Worm (Caenorhabditis elegans) whole organism, L4 larva: ENCODE results near the gene agt-2.
A peak's percentile ranks its signal among the peaks of the same experiment; 100 is the strongest.

Experiments
- F10B5.3 ChIP-seq: sonication (generic microtip); optimal IDR thresholded peaks from 2 replicates; lab custom pipeline; 2016; ENCODE audit warnings: mild to moderate bottlenecking, missing genetic modification characterization, missing compliant biosample characterization
- F44E2.7 ChIP-seq: fragments of 200-800 bp; sonication (Bioruptor generic); IDR thresholded peaks from 2 replicates; pipeline ENCODE4 v2.1.2; 2022; ENCODE audit warnings: missing genetic modification characterization, missing compliant biosample characterization
- R02D3.7 ChIP-seq: fragments of 150-350 bp; sonication (generic microtip); optimal IDR thresholded peaks from 3 replicates; lab custom pipeline; 2014; ENCODE audit warnings: missing biosample characterization, missing genetic modification characterization
- T26A8.4 ChIP-seq: fragments of 200-800 bp; sonication (Bioruptor generic); IDR thresholded peaks from 2 replicates; pipeline ENCODE4 v1.3.6; 2022; ENCODE audit warnings: missing genetic modification characterization, missing compliant biosample characterization
- ZK337.2 ChIP-seq: fragments of 200-800 bp; sonication (Bioruptor generic); IDR thresholded peaks from 2 replicates; pipeline ENCODE4 v1.3.6; 2022; ENCODE audit warnings: missing genetic modification reagents, missing genetic modification characterization, missing compliant biosample characterization
- ZK546.5 ChIP-seq, 2 experiments: sonication (generic microtip); optimal IDR thresholded peaks; 2 replicates each; lab custom pipeline; 2017; ENCODE audit warnings: missing biosample characterization in 2 of 2, missing genetic modification characterization in 2 of 2
- aha-1 ChIP-seq: fragments of 150-350 bp; peaks from one replicate; lab custom pipeline; 2014; ENCODE audit warnings: missing biosample characterization, missing genetic modification characterization
- arid-1 ChIP-seq: fragments of 200-800 bp; sonication (Bioruptor generic); conservative IDR thresholded peaks from 2 replicates; pipeline ENCODE4 v1.3.6; 2022; ENCODE audit warnings: missing genetic modification reagents, missing genetic modification characterization, missing compliant biosample characterization
- ceh-20 ChIP-seq: fragments of 200-800 bp; sonication (Bioruptor generic); IDR thresholded peaks from 2 replicates; pipeline ENCODE4 v1.3.6; 2022; ENCODE audit warnings: missing genetic modification reagents, missing genetic modification characterization, missing compliant biosample characterization
- ceh-28 ChIP-seq: fragments of 150-350 bp; optimal IDR thresholded peaks from 2 replicates; lab custom pipeline; 2014; ENCODE audit warnings: missing biosample characterization, missing genetic modification reagents, missing genetic modification characterization
- ceh-32 ChIP-seq: sonication (generic microtip); optimal IDR thresholded peaks from 2 replicates; lab custom pipeline; 2016; ENCODE audit warnings: mild to moderate bottlenecking, missing genetic modification characterization, missing compliant biosample characterization; ENCODE audit not compliant: poor library complexity
- ces-1 ChIP-seq: fragments of 150-350 bp; sonication (generic microtip); optimal IDR thresholded peaks from 4 replicates; lab custom pipeline; 2014; ENCODE audit warnings: missing biosample characterization, missing genetic modification reagents, missing genetic modification characterization
- daf-12 ChIP-seq: fragments of 150-350 bp; optimal IDR thresholded peaks from 2 replicates; lab custom pipeline; 2014; ENCODE audit warnings: missing biosample characterization, missing genetic modification reagents, missing genetic modification characterization
- egl-43 ChIP-seq: fragments of 200-800 bp; sonication (Bioruptor generic); IDR thresholded peaks from 2 replicates; pipeline ENCODE4 v1.3.6; 2022; ENCODE audit warnings: missing genetic modification reagents, missing genetic modification characterization, missing compliant biosample characterization
- fos-1 ChIP-seq: fragments of 150-350 bp; optimal IDR thresholded peaks from 2 replicates; lab custom pipeline; 2014; ENCODE audit warnings: missing biosample characterization, missing genetic modification characterization
- hlh-11 ChIP-seq: fragments of 200-800 bp; sonication (Bioruptor generic); optimal IDR thresholded peaks from 2 replicates; lab custom pipeline; 2018; ENCODE audit warnings: mild to moderate bottlenecking, missing genetic modification characterization, missing compliant biosample characterization
- hlh-30 ChIP-seq: sonication (generic microtip); optimal IDR thresholded peaks from 2 replicates; lab custom pipeline; 2017; ENCODE audit warnings: antibody characterized with exemption, mild to moderate bottlenecking, missing genetic modification characterization, missing compliant biosample characterization; ENCODE audit not compliant: insufficient read depth
- jun-1 ChIP-seq: fragments of 150-350 bp; optimal IDR thresholded peaks from 2 replicates; lab custom pipeline; 2014; ENCODE audit warnings: missing biosample characterization, missing genetic modification reagents, missing genetic modification characterization
- lim-7 ChIP-seq: fragments of 200-800 bp; sonication (Bioruptor generic); IDR thresholded peaks from 2 replicates; pipeline ENCODE4 v1.3.6; 2022; ENCODE audit warnings: missing genetic modification characterization, missing compliant biosample characterization
- lin-1 ChIP-seq: fragments of 200-800 bp; sonication (Bioruptor generic); IDR thresholded peaks from 2 replicates; pipeline ENCODE4 v1.3.6; 2022; ENCODE audit warnings: missing genetic modification reagents, missing genetic modification characterization, missing compliant biosample characterization
- lin-15B ChIP-seq: fragments of 150-350 bp; sonication (generic microtip); optimal IDR thresholded peaks from 3 replicates; lab custom pipeline; 2014; ENCODE audit warnings: missing biosample characterization, missing genetic modification characterization
- lin-29 ChIP-seq: fragments of 200-800 bp; sonication (Bioruptor generic); IDR thresholded peaks from 2 replicates; pipeline ENCODE4 v1.3.6; 2022; ENCODE audit warnings: missing genetic modification reagents, missing genetic modification characterization, missing compliant biosample characterization
- lin-38 ChIP-seq: fragments of 200-800 bp; sonication (Bioruptor generic); IDR thresholded peaks from 2 replicates; pipeline ENCODE4 v1.3.6; 2022; ENCODE audit warnings: missing genetic modification reagents, missing genetic modification characterization, missing compliant biosample characterization
- lsy-2 ChIP-seq, 2 experiments: fragments of 150-350 bp in 1 of 2; sonication (generic microtip) in 1 of 2; optimal IDR thresholded peaks; 2 replicates each; lab custom pipeline; 2014 to 2017; ENCODE audit warnings: missing biosample characterization in 2 of 2, missing genetic modification characterization in 2 of 2
- madf-5 ChIP-seq, 2 experiments: fragments of 200-800 bp; sonication (Bioruptor generic); IDR thresholded peaks; 2 replicates each; pipeline ENCODE4 v1.3.6; 2022; ENCODE audit warnings: missing compliant biosample characterization in 2 of 2, missing genetic modification characterization in 2 of 2
- mdl-1 ChIP-seq, 2 experiments: fragments of 150-350 bp in 1 of 2; sonication (generic microtip) in 1 of 2; optimal IDR thresholded peaks; 2 replicates each; lab custom pipeline; 2014 to 2017; ENCODE audit warnings: missing biosample characterization in 2 of 2, missing genetic modification characterization in 2 of 2
- mdt-29 ChIP-seq: fragments of 200-800 bp; sonication (Bioruptor generic); IDR thresholded peaks from 2 replicates; pipeline ENCODE4 v1.3.6; 2022; ENCODE audit warnings: missing genetic modification reagents, missing genetic modification characterization, missing compliant biosample characterization
- mep-1 ChIP-seq: fragments of 150-350 bp; sonication (generic microtip); optimal IDR thresholded peaks from 3 replicates; lab custom pipeline; 2014; ENCODE audit warnings: missing biosample characterization, missing genetic modification characterization
- mes-2 ChIP-seq: sonication (generic microtip); optimal IDR thresholded peaks from 2 replicates; lab custom pipeline; 2016; ENCODE audit warnings: missing genotype, mild to moderate bottlenecking, missing genetic modification characterization, missing compliant biosample characterization; ENCODE audit not compliant: poor library complexity, severe bottlenecking
- mxl-3 ChIP-seq: fragments of 200-800 bp; sonication (Bioruptor generic); optimal IDR thresholded peaks from 2 replicates; lab custom pipeline; 2018; ENCODE audit warnings: mild to moderate bottlenecking, missing genetic modification characterization, missing compliant biosample characterization
- nhr-11 ChIP-seq: fragments of 150-350 bp; optimal IDR thresholded peaks from 2 replicates; lab custom pipeline; 2014; ENCODE audit warnings: missing biosample characterization, missing genetic modification characterization
- nhr-25 ChIP-seq: sonication (generic microtip); optimal IDR thresholded peaks from 2 replicates; lab custom pipeline; 2017; ENCODE audit warnings: missing genetic modification characterization, mild to moderate bottlenecking, missing compliant biosample characterization, antibody characterized with exemption, moderate library complexity, borderline replicate concordance; ENCODE audit not compliant: insufficient read depth
- nhr-41 ChIP-seq: fragments of 200-800 bp; sonication (Bioruptor generic); IDR thresholded peaks from 2 replicates; pipeline ENCODE4 v1.3.6; 2022; ENCODE audit warnings: missing genetic modification reagents, missing genetic modification characterization, missing compliant biosample characterization
- nhr-76 ChIP-seq: fragments of 150-350 bp; optimal IDR thresholded peaks from 2 replicates; lab custom pipeline; 2014; ENCODE audit warnings: missing biosample characterization, missing genetic modification characterization
- nhr-77 ChIP-seq: fragments of 150-350 bp; optimal IDR thresholded peaks from 2 replicates; lab custom pipeline; 2014; ENCODE audit warnings: missing biosample characterization, missing genetic modification characterization
- pha-4 ChIP-seq, 2 experiments: fragments of 150-350 bp in 1 of 2; fragments of 200-800 bp in 1 of 2; sonication (Bioruptor generic) in 1 of 2; IDR thresholded peaks in 1 of 2; optimal IDR thresholded peaks in 1 of 2; 2 replicates each; pipeline versions ENCODE4 v1.3.6 to Lab custom; 2014 to 2022; ENCODE audit warnings: missing genetic modification characterization in 2 of 2, missing genetic modification reagents in 2 of 2, missing biosample characterization in 1 of 2, missing compliant biosample characterization in 1 of 2
- skn-1 ChIP-seq: fragments of 150-350 bp; optimal IDR thresholded peaks from 2 replicates; lab custom pipeline; 2014; ENCODE audit warnings: missing biosample characterization, missing genetic modification characterization
- snpc-4 ChIP-seq: fragments of 150-350 bp; optimal IDR thresholded peaks from 2 replicates; lab custom pipeline; 2014; ENCODE audit warnings: missing biosample characterization, missing genetic modification characterization
- unc-130 ChIP-seq: sonication (generic microtip); optimal IDR thresholded peaks from 2 replicates; lab custom pipeline; 2016; ENCODE audit warnings: missing genetic modification reagents, missing genetic modification characterization, missing compliant biosample characterization
- unc-62 ChIP-seq, 3 experiments: fragments of 150-350 bp in 1 of 3; sonication (generic microtip); optimal IDR thresholded peaks in 2 of 3; peaks in 1 of 3; 1 replicate in 1 of 3; 2 replicates in 2 of 3; lab custom pipeline; 2014 to 2017; ENCODE audit warnings: missing biosample characterization in 3 of 3, missing genetic modification characterization in 3 of 3, missing genetic modification reagents in 3 of 3, missing genotype in 1 of 3
- vab-7 ChIP-seq: fragments of 200-800 bp; sonication (Bioruptor generic); IDR thresholded peaks from 2 replicates; pipeline ENCODE4 v1.3.6; 2022; ENCODE audit warnings: missing genetic modification reagents, missing genetic modification characterization, missing compliant biosample characterization
- zfp-2 ChIP-seq: sonication (generic microtip); optimal IDR thresholded peaks from 2 replicates; lab custom pipeline; 2016; ENCODE audit warnings: mild to moderate bottlenecking, missing genetic modification characterization, missing compliant biosample characterization
- zfp-3 ChIP-seq: fragments of 200-800 bp; sonication (Bioruptor generic); conservative IDR thresholded peaks from 2 replicates; pipeline ENCODE4 v1.3.6; 2022; ENCODE audit warnings: missing genetic modification reagents, missing genetic modification characterization, missing compliant biosample characterization
- zip-11 ChIP-seq: fragments of 200-800 bp; sonication (Bioruptor generic); IDR thresholded peaks from 2 replicates; pipeline ENCODE4 v1.3.6; 2022; ENCODE audit warnings: missing genetic modification characterization, missing compliant biosample characterization
- ztf-7 ChIP-seq: fragments of 150-350 bp; optimal IDR thresholded peaks from 2 replicates; lab custom pipeline; 2014; ENCODE audit warnings: missing biosample characterization, missing genetic modification characterization

Gene agt-2

DNA sequence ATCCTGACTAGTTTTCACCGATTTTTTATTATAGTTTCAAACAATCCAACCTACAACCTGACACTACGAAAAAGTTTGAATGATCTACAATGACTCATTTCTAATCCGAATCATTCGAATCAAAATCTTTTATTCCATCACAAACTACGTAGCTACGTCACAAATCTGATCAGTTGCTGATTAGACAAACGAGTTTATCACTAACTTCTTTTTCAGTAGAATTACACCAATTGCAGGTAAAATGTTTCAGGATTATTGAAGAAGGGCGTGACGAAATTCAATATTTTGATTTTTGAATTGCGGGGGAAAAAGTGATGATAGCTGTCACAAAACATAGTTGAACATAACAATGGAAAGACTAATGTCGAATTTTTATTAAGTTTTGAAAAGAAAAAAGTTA lies 32.1 kb downstream of the agt-2 start:
- no peak for TF ChIP-seq ces-1
- TF ChIP-seq hlh-30 (tag; lab: Kevin White, UChicago) = no peak
- no peak for TF ChIP-seq nhr-76 (tag; lab: Kevin White, UChicago)
- no peak for TF ChIP-seq ztf-7 (tag; lab: Kevin White, UChicago)
- TF ChIP-seq lsy-2 (tag; optimal IDR thresholded peaks at IDR 0.05; lab: Kevin White, UChicago) = no peak
- TF ChIP-seq mdt-29 = no peak
- TF ChIP-seq unc-130 (GFP tag; lab: Kevin White, UChicago) = no peak
- TF ChIP-seq lin-29 (GFP tag; lab: Robert Waterston, UW) = no peak
- no peak for TF ChIP-seq ceh-28 (tag; lab: Kevin White, UChicago)
- TF ChIP-seq ZK337.2 (GFP tag; lab: Robert Waterston, UW) = no peak
- TF ChIP-seq lin-15B (tag; lab: Kevin White, UChicago) = no peak
- no peak for TF ChIP-seq daf-12 (tag; lab: Kevin White, UChicago)
- no peak for TF ChIP-seq skn-1 (tag; lab: Kevin White, UChicago)
- no peak for TF ChIP-seq nhr-25 (tag; lab: Kevin White, UChicago)
- no peak for TF ChIP-seq zfp-2 (tag; lab: Kevin White, UChicago)
- no peak for TF ChIP-seq F10B5.3 (tag; lab: Kevin White, UChicago)
- no peak for TF ChIP-seq lin-1

DNA sequence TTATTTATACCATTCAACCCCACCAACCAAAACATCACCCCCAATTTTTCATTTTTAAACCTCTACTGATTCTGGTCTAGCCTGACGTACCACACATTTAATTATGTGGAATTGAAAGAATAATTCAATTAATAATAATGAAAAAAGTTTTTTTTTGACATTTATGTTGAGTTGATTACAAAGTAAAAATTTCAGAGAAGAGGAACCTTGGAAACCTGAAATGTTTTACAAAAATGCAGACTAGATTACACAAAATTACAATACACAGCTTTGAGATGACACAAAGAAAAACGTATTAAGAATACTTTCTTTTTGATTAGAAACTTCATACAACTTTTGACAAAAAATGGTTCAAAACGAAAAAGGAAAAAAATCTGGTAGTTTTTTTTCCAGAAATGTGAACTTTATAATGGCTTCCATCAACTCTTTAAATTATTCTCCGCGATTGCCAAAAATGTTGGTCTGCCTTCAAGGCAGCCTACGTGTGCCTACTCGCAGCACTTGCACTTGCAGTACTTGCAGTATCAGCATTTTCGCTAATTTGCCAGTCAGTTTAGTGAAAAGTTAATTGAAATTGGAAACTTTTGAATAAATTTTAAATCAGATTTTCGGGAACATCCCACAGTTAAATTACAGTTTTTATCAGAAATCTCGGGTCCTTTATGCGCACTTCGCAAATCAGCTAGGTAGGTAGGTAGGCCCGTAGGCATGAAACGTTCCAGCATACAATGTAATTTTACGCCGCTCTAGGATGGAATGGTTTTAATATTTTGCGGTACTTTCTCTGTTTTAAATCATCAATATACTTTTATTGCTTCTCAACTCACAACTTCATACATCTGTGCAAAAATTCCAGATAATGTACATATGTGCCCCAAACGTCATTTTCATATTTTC lies 32.7 kb downstream of the agt-2 start:
- TF ChIP-seq zip-11 (GFP tag; lab: Robert Waterston, UW) (no peak), jun-1 (tag; lab: Kevin White, UChicago) (no peak), madf-5 (GFP tag; IDR thresholded peaks at IDR 0.05; lab: Robert Waterston, UW) (0 out of 4 replicates have a peak, but pooled peaks of 1 of the 2 experiments have one; percentile 13), hlh-11 (peak; percentile 18), mes-2 (tag; lab: Kevin White, UChicago) (peak; percentile 37), mep-1 (tag; lab: Kevin White, UChicago) (peak; percentile 60), egl-43 (GFP tag; lab: Robert Waterston, UW) (0 out of 2 replicates have a peak, but pooled peaks have one; percentile 43), fos-1 (no peak), pha-4 (GFP tag; IDR thresholded peaks at IDR 0.05; lab: Robert Waterston, UW) (peak; percentile 37; the same call in 1 of the 2 replicates), pha-4 (tag; optimal IDR thresholded peaks at IDR 0.05; lab: Kevin White, UChicago) (no peak), aha-1 (tag; lab: Kevin White, UChicago) (peak; percentile 92), daf-12 (tag; lab: Kevin White, UChicago) (no peak), mxl-3 (no peak), nhr-76 (tag; lab: Kevin White, UChicago) (no peak), lim-7 (GFP tag; lab: Robert Waterston, UW) (0 out of 2 replicates have a peak, but pooled peaks have one; percentile 3), T26A8.4 (GFP tag; lab: Robert Waterston, UW) (peak; percentile 58), zfp-3 (0 out of 2 replicates have a peak, but pooled peaks have one; percentile 72), snpc-4 (tag; lab: Kevin White, UChicago) (no peak), ZK337.2 (GFP tag; lab: Robert Waterston, UW) (no peak), zfp-2 (tag; lab: Kevin White, UChicago) (no peak), nhr-11 (tag; lab: Kevin White, UChicago) (no peak), unc-62 (GFP tag; optimal IDR thresholded peaks at IDR 0.05 in 1 of 2; lab: Kevin White, UChicago) (peak in 1 of 2 experiments; percentile 79), unc-62 (tag; optimal IDR thresholded peaks at IDR 0.05; lab: Kevin White, UChicago) (no peak), ZK546.5 (tag; optimal IDR thresholded peaks at IDR 0.05; lab: Kevin White, UChicago) (no peak), nhr-41 (GFP tag; lab: Robert Waterston, UW) (peak; percentile 61; the same call in 1 of the 2 replicates), ceh-32 (no peak), vab-7 (GFP tag; lab: Robert Waterston, UW) (no peak), mdl-1 (tag; optimal IDR thresholded peaks at IDR 0.05; lab: Kevin White, UChicago) (no peak), nhr-77 (peak; percentile 43), arid-1 (GFP tag; lab: Robert Waterston, UW) (no peak), ceh-20 (GFP tag; lab: Robert Waterston, UW) (0 out of 2 replicates have a peak, but pooled peaks have one; percentile 12), R02D3.7 (tag; lab: Kevin White, UChicago) (no peak), lin-38 (GFP tag; lab: Robert Waterston, UW) (peak; percentile 15; the same call in 1 of the 2 replicates), lin-1 (no peak), F44E2.7 (GFP tag; lab: Robert Waterston, UW) (no peak)
